Worm (Caenorhabditis elegans): ENCODE results near the gene C17C3.5.

C17C3.5 gene

DNA sequence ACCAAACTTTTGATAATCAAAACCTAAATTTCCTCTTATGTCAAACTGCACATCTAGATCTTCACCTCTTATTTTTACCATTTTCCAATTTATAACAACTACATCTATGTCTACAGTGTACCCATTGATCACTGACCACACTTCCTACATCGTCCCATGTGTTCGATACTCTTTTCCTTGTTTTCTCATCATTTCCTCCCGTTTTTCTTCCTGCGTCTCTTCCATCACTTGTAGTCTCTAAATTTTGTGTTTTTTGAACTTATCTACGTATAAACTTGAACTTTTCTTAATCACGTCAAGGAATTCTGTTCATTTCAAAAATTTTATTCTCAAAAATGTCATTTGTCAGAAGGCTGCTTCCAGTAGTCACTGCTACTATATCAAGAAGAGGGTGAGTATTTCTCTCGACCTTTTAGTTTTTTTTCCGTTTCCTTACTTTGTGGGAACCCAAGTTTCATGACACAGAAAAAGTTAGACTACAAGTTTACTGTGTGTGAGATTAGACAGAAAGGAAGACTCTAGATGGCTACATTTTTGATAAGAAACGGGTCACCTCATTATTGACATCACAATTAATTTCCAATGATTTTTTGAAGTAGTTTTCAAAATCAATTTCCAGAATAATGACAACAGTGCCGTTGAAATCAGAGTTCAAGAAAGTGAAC lies 20.6 kb downstream of the C17C3.5 start:
- peak; percentile 63 for TF ChIP-seq nhr-90 (tag; optimal IDR thresholded peaks at IDR 0.05; ENCODE audit: poor library complexity)
- peak in 1 of 2 experiments; percentile 40 for TF ChIP-seq lsy-2 (tag; optimal IDR thresholded peaks at IDR 0.05)
- TF ChIP-seq mep-1 (tag; optimal IDR thresholded peaks at IDR 0.05) = no peak
- TF ChIP-seq rnt-1 (tag; optimal IDR thresholded peaks at IDR 0.05) = no peak
- no peak for TF ChIP-seq tlp-1 (tag; optimal IDR thresholded peaks at IDR 0.05)
- no peak for TF ChIP-seq fkh-8 (tag; optimal IDR thresholded peaks at IDR 0.05)
- TF ChIP-seq skn-1 (tag; optimal IDR thresholded peaks at IDR 0.05) = peak; percentile 82
- no peak for TF ChIP-seq nhr-76 (tag; optimal IDR thresholded peaks at IDR 0.05)
- peak; percentile 30 for TF ChIP-seq lin-13 (GFP tag; optimal IDR thresholded peaks at IDR 0.05)
- no peak for TF ChIP-seq ceh-63 (GFP tag; optimal IDR thresholded peaks at IDR 0.05)
- TF ChIP-seq ceh-82 (tag; optimal IDR thresholded peaks at IDR 0.05) = no peak
- TF ChIP-seq nhr-28 (tag; optimal IDR thresholded peaks at IDR 0.05) = no peak
- no peak for TF ChIP-seq fkh-10 (GFP tag; optimal IDR thresholded peaks at IDR 0.05)
- no peak for TF ChIP-seq C34B4.2 (tag; optimal IDR thresholded peaks at IDR 0.05)
- no peak for TF ChIP-seq mdl-1 (tag; optimal IDR thresholded peaks at IDR 0.05)
- TF ChIP-seq F16B12.6 (tag; optimal IDR thresholded peaks at IDR 0.05) = no peak
- TF ChIP-seq lin-39 (tag; optimal IDR thresholded peaks at IDR 0.05) = no peak
- TF ChIP-seq nhr-11 (tag; optimal IDR thresholded peaks at IDR 0.05) = no peak
- TF ChIP-seq hpl-2 (GFP tag; optimal IDR thresholded peaks at IDR 0.05) = no peak
- TF ChIP-seq nhr-47 (tag; optimal IDR thresholded peaks at IDR 0.05) = peak; percentile 45
- peak; percentile 93 for TF ChIP-seq nhr-85 (tag)
- no peak for TF ChIP-seq irx-1 (tag; optimal IDR thresholded peaks at IDR 0.05)
- TF ChIP-seq nhr-12 (tag; optimal IDR thresholded peaks at IDR 0.05) = no peak
- no peak for TF ChIP-seq xbp-1 (tag; optimal IDR thresholded peaks at IDR 0.05)
- TF ChIP-seq sup-37 (GFP tag; optimal IDR thresholded peaks at IDR 0.05) = no peak
- TF ChIP-seq ceh-90 (tag; optimal IDR thresholded peaks at IDR 0.05) = no peak
- peak in 1 of 2 experiments; percentile 60 for TF ChIP-seq lin-35 (GFP tag; optimal IDR thresholded peaks at IDR 0.05)
- TF ChIP-seq isw-1 (GFP tag; IDR thresholded peaks at IDR 0.05) = no peak
- peak; percentile 10 for TF ChIP-seq swsn-7 (tag; optimal IDR thresholded peaks at IDR 0.05)
- TF ChIP-seq blmp-1 (tag; optimal IDR thresholded peaks at IDR 0.05) = peak; percentile 13
- TF ChIP-seq hlh-4 (tag; optimal IDR thresholded peaks at IDR 0.05) = no peak
- TF ChIP-seq Y116A8C.19 (tag; optimal IDR thresholded peaks at IDR 0.05; ENCODE audit: borderline replicate concordance) = no peak
- no peak for TF ChIP-seq nhr-237 (tag; optimal IDR thresholded peaks at IDR 0.05)
- no peak for TF ChIP-seq efl-3 (GFP tag; optimal IDR thresholded peaks at IDR 0.05)
- TF ChIP-seq aly-2 (tag; optimal IDR thresholded peaks at IDR 0.05) = no peak
- TF ChIP-seq snu-23 (GFP tag; optimal IDR thresholded peaks at IDR 0.05) = peak; percentile 81
- no peak for TF ChIP-seq sox-4 (tag; optimal IDR thresholded peaks at IDR 0.05)
- no peak for TF ChIP-seq dpl-1 (GFP tag; optimal IDR thresholded peaks at IDR 0.05)
- no peak for TF ChIP-seq C16A3.4 (tag; optimal IDR thresholded peaks at IDR 0.05)
- peak; percentile 57 for TF ChIP-seq elt-2 (tag; optimal IDR thresholded peaks at IDR 0.05)
- TF ChIP-seq pax-3 (tag; optimal IDR thresholded peaks at IDR 0.05) = no peak
- no peak for TF ChIP-seq sptf-1 (tag; optimal IDR thresholded peaks at IDR 0.05)
- no peak for TF ChIP-seq aha-1 (tag; optimal IDR thresholded peaks at IDR 0.05)
- no peak for TF ChIP-seq efl-1 (optimal IDR thresholded peaks at IDR 0.05)
- peak in 1 of 2 experiments; percentile 85 for TF ChIP-seq efl-1 (GFP tag; optimal IDR thresholded peaks at IDR 0.05 in 1 of 2)
- no peak for TF ChIP-seq fos-1 (tag; optimal IDR thresholded peaks at IDR 0.05)
- no peak for TF ChIP-seq lin-15B (tag; optimal IDR thresholded peaks at IDR 0.05)
- TF ChIP-seq nhr-77 (tag; optimal IDR thresholded peaks at IDR 0.05) = no peak
- no peak for TF ChIP-seq dsc-1 (tag; optimal IDR thresholded peaks at IDR 0.05)
- peak in 2 of 6 experiments; percentile 25 to 78 for TF ChIP-seq elt-3 (tag; optimal IDR thresholded peaks at IDR 0.05)
- TF ChIP-seq nhr-19 (GFP tag; conservative IDR thresholded peaks at IDR 0.05) = peak; percentile 43
- TF ChIP-seq ces-1 (GFP tag; optimal IDR thresholded peaks at IDR 0.05) = no peak
- peak; percentile 34; the same call in 1 of the 2 replicates for TF ChIP-seq grh-1 (GFP tag; IDR thresholded peaks at IDR 0.05)
- no peak for TF ChIP-seq fkh-4 (tag; optimal IDR thresholded peaks at IDR 0.05; ENCODE audit: borderline replicate concordance)

Measured in whole organism, L1 larva.